Fruit fly (Drosophila melanogaster) whole organism, embryonic: ENCODE results near the gene GAPsec.

ENCODE experiments used
- BEAF-32 ChIP-seq: fragments of 200-800 bp; sonication (Bioruptor generic); optimal IDR thresholded peaks from 3 replicates; lab custom pipeline; 2017; ENCODE audit warnings: missing biosample characterization, missing genetic modification characterization, mild to moderate bottlenecking, moderate library complexity, missing genetic modification reagents
- CG10321 ChIP-seq: fragments of 200-800 bp; sonication (Bioruptor generic); IDR thresholded peaks from 2 replicates; pipeline ENCODE4 v1.3.6; 2022; ENCODE audit warnings: missing biosample characterization, missing genetic modification characterization
- CG11695 ChIP-seq: fragments of 200-800 bp; sonication (Bioruptor generic); IDR thresholded peaks from 3 replicates; pipeline ENCODE4 v1.3.6; 2022; ENCODE audit warnings: missing biosample characterization, missing genetic modification characterization
- CG12155 ChIP-seq: fragments of 200-800 bp; sonication (Bioruptor generic); optimal IDR thresholded peaks from 3 replicates; lab custom pipeline; 2016; ENCODE audit warnings: missing biosample characterization, missing genetic modification characterization
- CG14710 ChIP-seq: fragments of 200-800 bp; sonication (Bioruptor generic); optimal IDR thresholded peaks from 3 replicates; lab custom pipeline; 2019; ENCODE audit warnings: missing biosample characterization, mild to moderate bottlenecking, missing genetic modification characterization, moderate library complexity
- CG14860 ChIP-seq: fragments of 200-800 bp; sonication (Bioruptor generic); IDR thresholded peaks from 3 replicates; pipeline ENCODE4 v1.3.6; 2022; ENCODE audit warnings: missing biosample characterization, missing genetic modification characterization; ENCODE audit not compliant: partially characterized antibody
- CG15601 ChIP-seq: fragments of 200-800 bp; sonication (Bioruptor generic); optimal IDR thresholded peaks from 3 replicates; lab custom pipeline; 2019; ENCODE audit warnings: missing biosample characterization, mild to moderate bottlenecking, missing genetic modification characterization, moderate library complexity
- CG17568 ChIP-seq: fragments of 200-800 bp; sonication (Bioruptor generic); optimal IDR thresholded peaks from 2 replicates; lab custom pipeline; 2018; ENCODE audit warnings: missing biosample characterization, mild to moderate bottlenecking, missing genetic modification characterization, moderate library complexity
- CG17829 ChIP-seq: fragments of 200-800 bp; optimal IDR thresholded peaks from 2 replicates; lab custom pipeline; 2019; ENCODE audit warnings: missing biosample characterization, mild to moderate bottlenecking, missing genetic modification characterization, moderate library complexity
- CG2116 ChIP-seq: fragments of 200-800 bp; sonication (Bioruptor generic); optimal IDR thresholded peaks from 3 replicates; lab custom pipeline; 2018; ENCODE audit warnings: missing biosample characterization, mild to moderate bottlenecking, missing genetic modification characterization
- CG2120 ChIP-seq: fragments of 200-800 bp; sonication (Bioruptor generic); optimal IDR thresholded peaks from 3 replicates; lab custom pipeline; 2016; ENCODE audit warnings: missing biosample characterization, missing genetic modification characterization
- CG2199 ChIP-seq: fragments of 200-800 bp; sonication (Bioruptor generic); IDR thresholded peaks from 3 replicates; pipeline ENCODE4 v1.3.6; 2022; ENCODE audit warnings: missing biosample characterization, missing genetic modification characterization
- CG2712 ChIP-seq: fragments of 200-800 bp; optimal IDR thresholded peaks from 3 replicates; lab custom pipeline; 2019; ENCODE audit warnings: missing biosample characterization, mild to moderate bottlenecking, missing genetic modification characterization, moderate library complexity
- CG30403 ChIP-seq: fragments of 200-800 bp; sonication (Bioruptor generic); optimal IDR thresholded peaks from 3 replicates; lab custom pipeline; 2016; ENCODE audit warnings: missing biosample characterization, missing genetic modification characterization
- CG3065 ChIP-seq: fragments of 200-800 bp; sonication (Bioruptor generic); optimal IDR thresholded peaks from 2 replicates; lab custom pipeline; 2016; ENCODE audit warnings: missing biosample characterization, missing genetic modification characterization
- CG42726 ChIP-seq: fragments of 200-800 bp; sonication (Bioruptor generic); IDR thresholded peaks from 2 replicates; pipeline ENCODE4 v1.3.6; 2022; ENCODE audit warnings: missing biosample characterization, missing genetic modification characterization; ENCODE audit not compliant: partially characterized antibody
- CG7556 ChIP-seq: fragments of 200-800 bp; sonication (Bioruptor generic); optimal IDR thresholded peaks from 2 replicates; lab custom pipeline; 2017; ENCODE audit warnings: missing biosample characterization, mild to moderate bottlenecking, missing genetic modification characterization
- CG8388 ChIP-seq: fragments of 200-800 bp; sonication (Bioruptor generic); optimal IDR thresholded peaks from 2 replicates; lab custom pipeline; 2019; ENCODE audit warnings: missing biosample characterization, mild to moderate bottlenecking, missing genetic modification characterization, moderate library complexity
- CG9817 ChIP-seq: fragments of 200-800 bp; sonication (Bioruptor generic); optimal IDR thresholded peaks from 2 replicates; lab custom pipeline; 2018; ENCODE audit warnings: missing biosample characterization, mild to moderate bottlenecking, missing genetic modification characterization, moderate library complexity
- Camta ChIP-seq: fragments of 200-800 bp; sonication (Bioruptor generic); optimal IDR thresholded peaks from 2 replicates; lab custom pipeline; 2016; ENCODE audit warnings: missing biosample characterization, missing genetic modification characterization
- Dp ChIP-seq: fragments of 200-800 bp; sonication (Bioruptor generic); optimal IDR thresholded peaks from 2 replicates; lab custom pipeline; 2018; ENCODE audit warnings: missing biosample characterization, mild to moderate bottlenecking, missing genetic modification characterization, moderate library complexity
- E2f1 ChIP-seq: fragments of 200-800 bp; sonication (Bioruptor generic); IDR thresholded peaks from 2 replicates; pipeline ENCODE4 v1.3.6; 2022; ENCODE audit warnings: missing biosample characterization, missing genetic modification characterization
- MBD-R2 ChIP-seq: fragments of 200-800 bp; sonication (Bioruptor generic); IDR thresholded peaks from 2 replicates; pipeline ENCODE4 v1.3.6; 2022; ENCODE audit warnings: missing biosample characterization, missing genetic modification characterization
- Med ChIP-seq: fragments of 200-800 bp; sonication (Bioruptor generic); peaks from one replicate; lab custom pipeline; 2016; ENCODE audit warnings: missing biosample characterization, missing genetic modification characterization, mild to moderate bottlenecking, inconsistent platforms, moderate library complexity
- NK7.1 ChIP-seq: fragments of 200-800 bp; sonication (Bioruptor generic); optimal IDR thresholded peaks from 3 replicates; lab custom pipeline; 2016; ENCODE audit warnings: missing biosample characterization, missing genetic modification characterization
- Optix ChIP-seq: fragments of 200-800 bp; sonication (Bioruptor generic); IDR thresholded peaks from 3 replicates; pipeline ENCODE4 v1.3.6; 2022; ENCODE audit warnings: missing biosample characterization, missing genetic modification characterization
- Pdp1 ChIP-seq, 2 experiments: fragments of 200-800 bp; sonication (Bioruptor generic); optimal IDR thresholded peaks; 3 replicates each; lab custom pipeline; 2016; ENCODE audit warnings: missing biosample characterization in 2 of 2, missing genetic modification characterization in 2 of 2, mild to moderate bottlenecking in 1 of 2, moderate library complexity in 1 of 2
- Sry-δ ChIP-seq: fragments of 200-800 bp; sonication (Bioruptor generic); optimal IDR thresholded peaks from 2 replicates; lab custom pipeline; 2016; ENCODE audit warnings: missing biosample characterization, missing genetic modification characterization
- Xbp1 ChIP-seq: fragments of 200-800 bp; sonication (Bioruptor generic); optimal IDR thresholded peaks from 3 replicates; lab custom pipeline; 2016; ENCODE audit warnings: missing biosample characterization, mild to moderate bottlenecking, missing genetic modification characterization
- az2 ChIP-seq: fragments of 200-800 bp; sonication (Bioruptor generic); optimal IDR thresholded peaks from 3 replicates; lab custom pipeline; 2016; ENCODE audit warnings: missing biosample characterization, missing genetic modification characterization
- caup ChIP-seq: fragments of 200-800 bp; sonication (Bioruptor generic); optimal IDR thresholded peaks from 3 replicates; lab custom pipeline; 2017; ENCODE audit warnings: missing biosample characterization, mild to moderate bottlenecking, missing genetic modification characterization, moderate library complexity; ENCODE audit not compliant: severe bottlenecking
- crc ChIP-seq: fragments of 200-800 bp; sonication (Bioruptor generic); optimal IDR thresholded peaks from 2 replicates; lab custom pipeline; 2016; ENCODE audit warnings: missing biosample characterization, missing genetic modification characterization
- crol ChIP-seq: fragments of 200-800 bp; sonication (Bioruptor generic); IDR thresholded peaks from 2 replicates; pipeline ENCODE4 v1.3.6; 2022; ENCODE audit warnings: missing biosample characterization, missing genetic modification characterization
- dmrt11E ChIP-seq: fragments of 200-800 bp; sonication (Bioruptor generic); optimal IDR thresholded peaks from 3 replicates; lab custom pipeline; 2018; ENCODE audit warnings: missing biosample characterization, mild to moderate bottlenecking, missing genetic modification characterization, moderate library complexity
- dysf ChIP-seq: fragments of 200-800 bp; sonication (Bioruptor generic); IDR thresholded peaks from 3 replicates; pipeline ENCODE4 v1.3.6; 2022; ENCODE audit warnings: missing biosample characterization, missing genetic modification characterization
- esg ChIP-seq: fragments of 200-800 bp; sonication (Bioruptor generic); conservative IDR thresholded peaks from 2 replicates; pipeline ENCODE4 v1.3.6; 2022; ENCODE audit warnings: missing biosample characterization, missing genetic modification characterization
- ewg ChIP-seq: fragments of 200-800 bp; sonication (Bioruptor generic); optimal IDR thresholded peaks from 3 replicates; lab custom pipeline; 2017; ENCODE audit warnings: mild to moderate bottlenecking, missing biosample characterization, missing genetic modification reagents, missing genetic modification characterization
- fd96Cb ChIP-seq: fragments of 200-800 bp; sonication (Bioruptor generic); optimal IDR thresholded peaks from 2 replicates; lab custom pipeline; 2018; ENCODE audit warnings: missing biosample characterization, mild to moderate bottlenecking, missing genetic modification characterization, moderate library complexity
- fu2 ChIP-seq: fragments of 200-800 bp; sonication (Bioruptor generic); optimal IDR thresholded peaks from 2 replicates; lab custom pipeline; 2016; ENCODE audit warnings: missing biosample characterization, missing genetic modification characterization
- nerfin-2 ChIP-seq: fragments of 200-800 bp; sonication (Bioruptor generic); IDR thresholded peaks from 2 replicates; pipeline ENCODE4 v1.3.6; 2022; ENCODE audit warnings: missing biosample characterization, missing genetic modification characterization; ENCODE audit not compliant: partially characterized antibody
- nmo ChIP-seq: fragments of 200-800 bp; sonication (Bioruptor generic); optimal IDR thresholded peaks from 2 replicates; lab custom pipeline; 2018; ENCODE audit warnings: missing biosample characterization, mild to moderate bottlenecking, missing genetic modification characterization, moderate library complexity
- onecut ChIP-seq: fragments of 200-800 bp; sonication (Bioruptor generic); IDR thresholded peaks from 2 replicates; pipeline ENCODE4 v1.3.6; 2022; ENCODE audit warnings: missing biosample characterization, missing genetic modification characterization
- phol ChIP-seq: fragments of 200-800 bp; sonication (Bioruptor generic); optimal IDR thresholded peaks from 3 replicates; lab custom pipeline; 2018; ENCODE audit warnings: missing biosample characterization, mild to moderate bottlenecking, missing genetic modification characterization, moderate library complexity
- scrt ChIP-seq: fragments of 200-800 bp; sonication (Bioruptor generic); optimal IDR thresholded peaks from 2 replicates; lab custom pipeline; 2018; ENCODE audit warnings: missing biosample characterization, mild to moderate bottlenecking, missing genetic modification characterization, moderate library complexity
- sens ChIP-seq: fragments of 200-800 bp; sonication (Bioruptor generic); peaks from one replicate; lab custom pipeline; 2016; ENCODE audit warnings: missing biosample characterization, missing genetic modification characterization
- slp2 ChIP-seq: fragments of 200-800 bp; sonication (Bioruptor generic); optimal IDR thresholded peaks from 2 replicates; lab custom pipeline; 2016; ENCODE audit warnings: missing biosample characterization, missing genetic modification characterization
- tin ChIP-seq: fragments of 200-800 bp; sonication (Bioruptor generic); optimal IDR thresholded peaks from 3 replicates; lab custom pipeline; 2016; ENCODE audit warnings: missing biosample characterization, missing genetic modification characterization
- tna ChIP-seq: fragments of 200-800 bp; sonication (Bioruptor generic); IDR thresholded peaks from 2 replicates; pipeline ENCODE4 v1.3.6; 2022; ENCODE audit warnings: missing biosample characterization, missing genetic modification characterization; ENCODE audit not compliant: partially characterized antibody

The GAPsec gene

DNA sequence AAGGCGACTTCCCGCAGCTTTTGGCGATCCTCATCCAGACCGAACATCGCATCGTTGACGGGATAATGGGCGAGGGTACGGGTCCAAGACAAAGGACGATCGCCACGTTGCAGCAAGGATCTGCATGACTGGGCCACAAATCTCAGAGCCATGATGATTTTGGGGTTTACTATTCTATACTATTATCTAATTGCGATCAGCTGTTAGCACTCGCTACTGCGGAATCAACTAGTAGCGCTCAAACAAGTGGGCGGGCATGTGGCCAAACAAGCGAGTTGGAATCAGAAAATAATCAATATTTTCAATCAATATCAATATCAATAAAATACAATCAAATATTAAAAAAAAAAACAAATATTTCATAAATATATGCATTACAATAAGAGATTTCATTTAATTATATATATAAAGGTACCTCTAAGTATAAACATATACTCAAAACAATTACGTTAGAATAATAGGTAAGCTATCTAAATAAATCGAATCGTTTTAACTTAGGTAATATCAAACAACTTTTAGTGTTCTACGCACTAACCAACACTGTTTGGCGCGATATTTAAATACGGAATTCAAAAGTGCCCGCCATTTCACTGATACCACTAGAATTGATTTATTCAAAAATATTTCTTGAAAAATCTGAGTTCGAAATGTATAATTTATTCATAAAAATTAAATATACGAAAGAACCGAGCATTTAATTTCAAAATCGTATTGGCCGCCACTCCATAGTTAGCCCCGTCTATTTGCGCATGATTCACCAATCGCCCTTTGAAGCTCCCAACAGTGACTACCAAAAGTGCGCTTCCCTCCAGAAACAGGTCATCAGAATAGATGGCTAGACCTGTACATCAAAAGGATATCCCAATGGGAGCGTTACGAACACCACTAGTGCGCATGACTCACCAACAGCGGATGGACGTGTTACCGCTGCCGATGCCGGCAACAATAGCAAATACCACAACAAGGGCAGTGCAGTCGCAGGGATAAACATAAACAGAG is 47.6 kb downstream of the GAPsec start, which contains the start of the genes CG6638 and CG43078 (continued):
- TF ChIP-seq CG11695, result no peak
- no peak for TF ChIP-seq dysf (GFP tag; lab: Robert Waterston, UW)
- TF ChIP-seq Sry-δ (GFP tag; lab: Kevin White, UChicago), result peak; percentile 27
- TF ChIP-seq tna (GFP tag; lab: Robert Waterston, UW), result no peak
- TF ChIP-seq dmrt11E (tag; lab: Kevin White, UChicago), result no peak
- TF ChIP-seq CG30403, result peak; percentile 45
- TF ChIP-seq slp2, result no peak
- TF ChIP-seq Xbp1 (GFP tag; lab: Kevin White, UChicago), result peak; percentile 23
- peak; percentile 27 for TF ChIP-seq nmo (GFP tag; lab: Kevin White, UChicago)
- TF ChIP-seq CG12155, result peak; percentile 99
- no peak for TF ChIP-seq fu2 (GFP tag; lab: Kevin White, UChicago)
- TF ChIP-seq phol (tag; lab: Kevin White, UChicago), result peak; percentile 26
- TF ChIP-seq caup (GFP tag; lab: Kevin White, UChicago), result peak; percentile 31
- TF ChIP-seq CG15601 (tag; lab: Kevin White, UChicago), result peak; percentile 28
- peak; percentile 17; the same call in 1 of the 2 replicates for TF ChIP-seq CG42726 (GFP tag; lab: Robert Waterston, UW)
- peak in 1 of 2 experiments; percentile 92 for TF ChIP-seq Pdp1 (GFP tag; optimal IDR thresholded peaks at IDR 0.05; lab: Kevin White, UChicago)
- TF ChIP-seq CG14860 (GFP tag; lab: Robert Waterston, UW), result no peak
- TF ChIP-seq BEAF-32 (GFP tag; lab: Kevin White, UChicago), result peak; percentile 22
- no peak for TF ChIP-seq fd96Cb (tag; lab: Kevin White, UChicago)
- peak; percentile 11; the same call in 1 of the 2 replicates for TF ChIP-seq nerfin-2 (GFP tag; lab: Robert Waterston, UW)
- TF ChIP-seq NK7.1 (GFP tag; lab: Kevin White, UChicago), result no peak
- TF ChIP-seq Camta (GFP tag; lab: Kevin White, UChicago), result peak; percentile 6
- TF ChIP-seq CG2120 (GFP tag; lab: Kevin White, UChicago), result peak; percentile 13
- TF ChIP-seq Dp (GFP tag; lab: Kevin White, UChicago), result peak; percentile 88
- peak; percentile 89 for TF ChIP-seq CG8388 (GFP tag; lab: Kevin White, UChicago)
- TF ChIP-seq tin, result peak; percentile 4
- TF ChIP-seq scrt (GFP tag; lab: Kevin White, UChicago), result peak; percentile 85
- peak; percentile 69 for TF ChIP-seq MBD-R2 (GFP tag; lab: Robert Waterston, UW)
- TF ChIP-seq crol, result no peak
- peak; percentile 67 for TF ChIP-seq CG2116 (GFP tag; lab: Kevin White, UChicago)
- TF ChIP-seq az2, result peak; percentile 7
- peak; percentile 73 for TF ChIP-seq Med
- TF ChIP-seq sens, result peak; percentile 60
- no peak for TF ChIP-seq esg (GFP tag; lab: Robert Waterston, UW)
- TF ChIP-seq CG9817, result no peak
- no peak for TF ChIP-seq CG17568 (GFP tag; lab: Kevin White, UChicago)
- TF ChIP-seq CG2199 (GFP tag; lab: Robert Waterston, UW), result no peak
- no peak for TF ChIP-seq Optix (GFP tag; lab: Robert Waterston, UW)
- peak; percentile 97 for TF ChIP-seq ewg (GFP tag; lab: Kevin White, UChicago)
- TF ChIP-seq CG14710 (tag; lab: Kevin White, UChicago), result peak; percentile 33
- TF ChIP-seq CG3065, result peak; percentile 15
- TF ChIP-seq CG7556 (GFP tag; lab: Kevin White, UChicago), result no peak
- no peak for TF ChIP-seq crc (GFP tag; lab: Kevin White, UChicago)
- peak; percentile 78 for TF ChIP-seq onecut (GFP tag; lab: Robert Waterston, UW)
- TF ChIP-seq CG10321 (GFP tag; lab: Robert Waterston, UW), result no peak
- peak; percentile 6 for TF ChIP-seq CG2712 (tag; lab: Kevin White, UChicago)
- no peak for TF ChIP-seq CG17829
- TF ChIP-seq E2f1, result no peak
